Worm (Caenorhabditis elegans) whole organism, L3 larva: ENCODE measurements around the gene cyp-29A2.

ENCODE experiments used
- elt-3 ChIP-seq, 3 experiments: fragments of 150-350 bp in 1 of 3; sonication (generic microtip) in 2 of 3; optimal IDR thresholded peaks; 2 replicates in 2 of 3; 4 replicates in 1 of 3; lab custom pipeline; 2014 to 2017; ENCODE audit warnings: missing biosample characterization in 3 of 3, missing genetic modification characterization in 3 of 3
- fkh-2 ChIP-seq: fragments of 150-350 bp; optimal IDR thresholded peaks from 2 replicates; lab custom pipeline; 2014; ENCODE audit warnings: missing biosample characterization, missing genetic modification reagents, missing genetic modification characterization
- nhr-77 ChIP-seq: fragments of 150-350 bp; optimal IDR thresholded peaks from 2 replicates; lab custom pipeline; 2014; ENCODE audit warnings: missing biosample characterization, missing genetic modification characterization
- unc-39 ChIP-seq: sonication (generic microtip); optimal IDR thresholded peaks from 4 replicates; lab custom pipeline; 2017; ENCODE audit warnings: missing biosample characterization, missing genetic modification characterization
- unc-62 ChIP-seq: fragments of 150-350 bp; sonication (generic microtip); optimal IDR thresholded peaks from 4 replicates; lab custom pipeline; 2014; ENCODE audit warnings: missing biosample characterization, missing genetic modification reagents, missing genetic modification characterization
- ztf-11 ChIP-seq: fragments of 150-350 bp; optimal IDR thresholded peaks from 2 replicates; lab custom pipeline; 2014; ENCODE audit warnings: missing biosample characterization, missing genetic modification characterization

- TF ChIP-seq unc-39 (tag; lab: Kevin White, UChicago): no peak
- no peak for TF ChIP-seq elt-3 (tag; optimal IDR thresholded peaks at IDR 0.05; lab: Kevin White, UChicago)
- no peak for TF ChIP-seq ztf-11 (tag; lab: Kevin White, UChicago)
- no peak for TF ChIP-seq fkh-2 (tag; lab: Kevin White, UChicago)
- TF ChIP-seq unc-62: no peak
- TF ChIP-seq nhr-77 (tag; lab: Kevin White, UChicago): no peak
Measured at ce11 chrV:11241580-11241979, 24.2 kb downstream of the cyp-29A2 start, which contains the start of gene pgap-1.
